Worm (Caenorhabditis elegans): ENCODE measurements around the gene clec-174.

Gene clec-174

DNA sequence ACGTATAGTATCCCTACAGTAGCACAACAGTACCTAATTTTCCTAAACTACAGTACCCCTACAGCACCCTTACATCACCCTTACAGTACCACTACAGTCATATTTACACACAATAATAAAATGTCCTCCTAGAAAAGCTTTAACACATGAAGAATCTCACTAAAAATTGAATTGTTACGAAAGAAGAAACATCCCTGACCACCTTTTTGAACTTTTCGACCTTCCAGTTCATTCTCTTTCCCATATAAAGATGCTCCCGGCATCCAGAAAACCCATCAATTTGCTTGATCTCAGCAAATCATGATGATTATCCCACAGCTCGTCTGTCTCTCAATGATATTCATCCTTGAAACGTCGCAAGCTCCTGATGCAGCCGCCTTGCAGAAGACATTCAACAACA is 36.9 kb downstream of the clec-174 start, which contains the start of gene F56D6.21:
Gene F56D6.21 (plus strand): TSS at position 301 of the 400 bp plus-strand sequence.
- TF ChIP-seq pha-4 (GFP tag; IDR thresholded peaks at IDR 0.05) (no peak), pha-4 (tag; optimal IDR thresholded peaks at IDR 0.05) (no peak)

DNA sequence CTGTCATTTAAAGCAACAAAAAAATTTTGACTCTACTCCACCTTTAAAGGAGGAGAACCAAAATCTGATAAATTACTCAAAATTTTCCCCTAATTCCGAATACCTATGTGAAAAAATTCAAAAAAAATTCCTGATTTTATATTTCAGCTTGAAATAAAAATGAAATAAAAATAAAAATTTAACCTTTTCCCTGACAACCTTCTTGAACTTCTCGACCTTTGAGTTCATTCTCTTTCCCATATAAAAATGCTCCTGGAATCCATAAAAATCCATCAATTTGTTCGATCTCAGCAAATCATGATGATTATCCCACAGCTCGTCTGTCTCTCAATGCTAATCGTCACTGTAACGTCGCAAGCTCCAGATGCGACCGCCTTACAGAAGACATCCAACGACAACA is 38.6 kb downstream of the clec-174 start, which contains the start of gene F56D6.6:
Gene F56D6.6 (plus strand): TSS at position 301 of the 400 bp plus-strand sequence.
- TF ChIP-seq dpl-1 (GFP tag; optimal IDR thresholded peaks at IDR 0.05) (no peak), nhr-11 (tag; optimal IDR thresholded peaks at IDR 0.05) (no peak), hlh-30 (tag; optimal IDR thresholded peaks at IDR 0.05; ENCODE audit: insufficient read depth) (no peak), zip-11 (GFP tag; IDR thresholded peaks at IDR 0.05) (no peak), nhr-77 (tag; optimal IDR thresholded peaks at IDR 0.05) (no peak), saeg-2 (GFP tag; IDR thresholded peaks at IDR 0.05) (no peak), ZK546.5 (tag; optimal IDR thresholded peaks at IDR 0.05) (no peak), mep-1 (tag; optimal IDR thresholded peaks at IDR 0.05) (no peak), ceh-44 (GFP tag; IDR thresholded peaks at IDR 0.05) (no peak), daf-16 (GFP tag; optimal IDR thresholded peaks at IDR 0.05) (no peak), daf-16 (tag; optimal IDR thresholded peaks at IDR 0.05) (no peak), mdt-29 (GFP tag; IDR thresholded peaks at IDR 0.05) (no peak), lin-15B (tag; optimal IDR thresholded peaks at IDR 0.05) (no peak), Y48G9A.11 (GFP tag; IDR thresholded peaks at IDR 0.05) (no peak), ZK337.2 (GFP tag; IDR thresholded peaks at IDR 0.05) (no peak), ama-1 (optimal IDR thresholded peaks at IDR 0.05) (no peak)

- TF ChIP-seq hlh-11 (tag; optimal IDR thresholded peaks at IDR 0.05) (peak; percentile 86), hif-1 (tag; optimal IDR thresholded peaks at IDR 0.05) (no peak), T26A8.4 (GFP tag; IDR thresholded peaks at IDR 0.05) (no peak), hlh-30 (tag; optimal IDR thresholded peaks at IDR 0.05; ENCODE audit: insufficient read depth) (no peak), D1046.2 (GFP tag; IDR thresholded peaks at IDR 0.05) (no peak), duxl-1 (tag; optimal IDR thresholded peaks at IDR 0.05; ENCODE audit: poor library complexity) (peak; percentile 47), tra-1 (GFP tag; IDR thresholded peaks at IDR 0.05) (peak; percentile 95), dmd-6 (GFP tag; IDR thresholded peaks at IDR 0.05) (peak; percentile 99), lin-1 (GFP tag; IDR thresholded peaks at IDR 0.05) (peak; percentile 97), spr-3 (GFP tag; optimal IDR thresholded peaks at IDR 0.05) (no peak), nhr-111 (GFP tag; optimal IDR thresholded peaks at IDR 0.05) (no peak), fos-1 (tag; optimal IDR thresholded peaks at IDR 0.05) (peak; percentile 87), madf-9 (GFP tag; conservative IDR thresholded peaks at IDR 0.05) (no peak), ceh-20 (GFP tag; IDR thresholded peaks at IDR 0.05) (peak; percentile 66; the same call in 1 of the 2 replicates), mxl-3 (GFP tag; optimal IDR thresholded peaks at IDR 0.05) (peak; percentile 13), nhr-28 (tag; optimal IDR thresholded peaks at IDR 0.05) (peak; percentile 97), lsy-2 (tag; optimal IDR thresholded peaks at IDR 0.05) (no peak), unc-130 (GFP tag; optimal IDR thresholded peaks at IDR 0.05) (no peak), unc-62 (GFP tag; optimal IDR thresholded peaks at IDR 0.05 in 1 of 2) (peak in 1 of 2 experiments; percentile 63), unc-62 (tag; optimal IDR thresholded peaks at IDR 0.05) (no peak), mdl-1 (tag; optimal IDR thresholded peaks at IDR 0.05) (peak in 1 of 2 experiments; percentile 70), dpl-1 (GFP tag; optimal IDR thresholded peaks at IDR 0.05) (no peak), pqm-1 (tag; optimal IDR thresholded peaks at IDR 0.05) (peak; percentile 100), pha-4 (GFP tag; IDR thresholded peaks at IDR 0.05) (no peak), pha-4 (tag; optimal IDR thresholded peaks at IDR 0.05) (peak; percentile 16), fkh-10 (GFP tag; optimal IDR thresholded peaks at IDR 0.05) (no peak), nhr-77 (tag; optimal IDR thresholded peaks at IDR 0.05) (peak; percentile 99), mes-2 (tag; optimal IDR thresholded peaks at IDR 0.05; ENCODE audit: poor library complexity, severe bottlenecking) (no peak), aha-1 (tag) (peak; percentile 71), F37D6.2 (tag; optimal IDR thresholded peaks at IDR 0.05) (no peak), php-3 (GFP tag; IDR thresholded peaks at IDR 0.05) (peak; percentile 98), nhr-6 (tag; optimal IDR thresholded peaks at IDR 0.05) (peak; percentile 75), daf-12 (tag; optimal IDR thresholded peaks at IDR 0.05) (no peak), T20F7.1 (GFP tag; optimal IDR thresholded peaks at IDR 0.05) (peak; percentile 53)
These were observed 41.6 kb downstream of the clec-174 start, which contains the start of gene srz-62 for ce11 chrIV:3899719-3900554. srz-62 (plus strand) TSS chrIV:3900504.
